8 worm cellular contexts compared by ENCODE assay signal in genomic region chrIV:3807545-3807944, ce11.
TF ChIP-seq lines count a peak whose summit lies in the region.

No protein-coding gene starts in this region.

TF ChIP-seq in whole organism, L1 larva, 84 proteins besides CTCF, POLR2A, EP300 and RAD21:
- TF ChIP-seq ceh-90 (tag; optimal IDR thresholded peaks at IDR 0.05; lab: Kevin White, UChicago) (peak; percentile 65), efl-1 (optimal IDR thresholded peaks at IDR 0.05; lab: Kevin White, UChicago) (peak in 1 of 2 experiments; percentile 9), efl-1 (GFP tag; optimal IDR thresholded peaks at IDR 0.05 in 1 of 2; lab: Kevin White, UChicago) (no peak), skn-1 (tag; optimal IDR thresholded peaks at IDR 0.05; lab: Kevin White, UChicago) (no peak), fkh-4 (tag; optimal IDR thresholded peaks at IDR 0.05; lab: Kevin White, UChicago; ENCODE audit: borderline replicate concordance) (peak; percentile 24), nhr-85 (tag; lab: Kevin White, UChicago) (peak; percentile 74), nhr-71 (tag; optimal IDR thresholded peaks at IDR 0.05; lab: Kevin White, UChicago) (no peak), rnt-1 (tag; optimal IDR thresholded peaks at IDR 0.05; lab: Kevin White, UChicago) (peak; percentile 76)

TF ChIP-seq in whole organism, L3 larva, 47 proteins besides CTCF, POLR2A, EP300 and RAD21:
- TF ChIP-seq ceh-82 (tag; optimal IDR thresholded peaks at IDR 0.05; lab: Kevin White, UChicago) (no peak), R02D3.7 (tag; optimal IDR thresholded peaks at IDR 0.05; lab: Kevin White, UChicago) (peak; percentile 43), nhr-77 (tag; optimal IDR thresholded peaks at IDR 0.05; lab: Kevin White, UChicago) (no peak)

TF ChIP-seq in whole organism, L4 larva, 104 proteins besides CTCF, POLR2A, EP300 and RAD21:
- TF ChIP-seq ztf-11 (tag; optimal IDR thresholded peaks at IDR 0.05; lab: Kevin White, UChicago): no peak
- no peak for TF ChIP-seq lin-13 (GFP tag; optimal IDR thresholded peaks at IDR 0.05; lab: Kevin White, UChicago)
- no peak for TF ChIP-seq T26A8.4 (GFP tag; IDR thresholded peaks at IDR 0.05; lab: Robert Waterston, UW)
- TF ChIP-seq mes-2 (tag; optimal IDR thresholded peaks at IDR 0.05; lab: Kevin White, UChicago; ENCODE audit: poor library complexity, severe bottlenecking): peak; percentile 53
- no peak for TF ChIP-seq vab-7 (GFP tag; IDR thresholded peaks at IDR 0.05; lab: Robert Waterston, UW)
- no peak for TF ChIP-seq zip-2 (tag; optimal IDR thresholded peaks at IDR 0.05; lab: Kevin White, UChicago)
- no peak for TF ChIP-seq snpc-4 (tag; optimal IDR thresholded peaks at IDR 0.05; lab: Kevin White, UChicago)
- peak; percentile 12 for TF ChIP-seq aha-1 (tag; lab: Kevin White, UChicago)

TF ChIP-seq in whole organism, early embryonic, 17 proteins besides CTCF, POLR2A, EP300 and RAD21:
- TF ChIP-seq hnd-1 (tag; optimal IDR thresholded peaks at IDR 0.05; lab: Kevin White, UChicago) (no peak), tbx-37 (GFP tag; conservative IDR thresholded peaks at IDR 0.05; lab: Robert Waterston, UW) (no peak), flt-1 (GFP tag; IDR thresholded peaks at IDR 0.05; lab: Robert Waterston, UW) (no peak), scrt-1 (GFP tag; IDR thresholded peaks at IDR 0.05; lab: Robert Waterston, UW) (no peak), ceh-36 (tag; optimal IDR thresholded peaks at IDR 0.05; lab: Kevin White, UChicago) (no peak), ama-1 (optimal IDR thresholded peaks at IDR 0.05; lab: Kevin White, UChicago) (no peak), ets-7 (tag; optimal IDR thresholded peaks at IDR 0.05; lab: Kevin White, UChicago) (no peak), hmg-4 (GFP tag; optimal IDR thresholded peaks at IDR 0.05; lab: Kevin White, UChicago) (peak; percentile 65), B0310.2 (tag; optimal IDR thresholded peaks at IDR 0.05; lab: Kevin White, UChicago) (no peak), sea-1 (GFP tag; conservative IDR thresholded peaks at IDR 0.05; lab: Robert Waterston, UW) (no peak), pes-1 (GFP tag; IDR thresholded peaks at IDR 0.05; lab: Robert Waterston, UW) (peak; percentile 55)

TF ChIP-seq in whole organism, late embryonic, 69 proteins besides CTCF, POLR2A, EP300 and RAD21:
- TF ChIP-seq unc-42 (tag; optimal IDR thresholded peaks at IDR 0.05; lab: Kevin White, UChicago) (no peak), unc-55 (GFP tag; optimal IDR thresholded peaks at IDR 0.05; lab: Kevin White, UChicago) (no peak), fkh-10 (GFP tag; optimal IDR thresholded peaks at IDR 0.05; lab: Kevin White, UChicago) (no peak), hlh-13 (GFP tag; optimal IDR thresholded peaks at IDR 0.05; lab: Kevin White, UChicago) (no peak), ceh-31 (tag; optimal IDR thresholded peaks at IDR 0.05; lab: Kevin White, UChicago) (peak; percentile 4), hlh-6 (tag; optimal IDR thresholded peaks at IDR 0.05; lab: Kevin White, UChicago) (no peak)

TF ChIP-seq in whole organism, midembryonic, 9 proteins besides CTCF, POLR2A, EP300 and RAD21:
- TF ChIP-seq ztf-29 (GFP tag; IDR thresholded peaks at IDR 0.05; lab: Robert Waterston, UW) (no peak), ztf-23 (GFP tag; IDR thresholded peaks at IDR 0.05; lab: Robert Waterston, UW) (0 out of 2 replicates have a peak, but pooled peaks have one; percentile 7)

TF ChIP-seq in whole organism, mixed stage, embryonic, 35 proteins besides CTCF, POLR2A, EP300 and RAD21:
- TF ChIP-seq ham-2 (GFP tag; optimal IDR thresholded peaks at IDR 0.05; lab: Kevin White, UChicago) (peak; percentile 13), hlh-1 (tag; optimal IDR thresholded peaks at IDR 0.05; lab: Kevin White, UChicago) (no peak), blmp-1 (tag; optimal IDR thresholded peaks at IDR 0.05; lab: Kevin White, UChicago) (no peak), mls-2 (tag; optimal IDR thresholded peaks at IDR 0.05; lab: Kevin White, UChicago) (peak; percentile 10), sptf-1 (tag; optimal IDR thresholded peaks at IDR 0.05; lab: Kevin White, UChicago) (peak; percentile 32), drap-1 (GFP tag; optimal IDR thresholded peaks at IDR 0.05; lab: Kevin White, UChicago) (peak; percentile 23), tbx-8 (GFP tag; optimal IDR thresholded peaks at IDR 0.05; lab: Kevin White, UChicago) (peak; percentile 5), M03D4.4 (tag; optimal IDR thresholded peaks at IDR 0.05; lab: Kevin White, UChicago) (peak; percentile 38), sem-2 (GFP tag; optimal IDR thresholded peaks at IDR 0.05; lab: Kevin White, UChicago) (peak; percentile 30)

TF ChIP-seq in whole organism, young adult, 124 proteins besides CTCF, POLR2A, EP300 and RAD21:
- TF ChIP-seq aptf-2 (GFP tag; conservative IDR thresholded peaks at IDR 0.05; lab: Robert Waterston, UW): no peak
- TF ChIP-seq Y79H2A.3 (GFP tag; conservative IDR thresholded peaks at IDR 0.05; lab: Robert Waterston, UW): no peak
- peak; percentile 33; the same call in 1 of the 2 replicates for TF ChIP-seq dox-1 (GFP tag; IDR thresholded peaks at IDR 0.05; lab: Robert Waterston, UW)
- TF ChIP-seq zfh-2 (GFP tag; conservative IDR thresholded peaks at IDR 0.05; lab: Robert Waterston, UW): 0 out of 2 replicates have a peak, but pooled peaks have one; percentile 37
- TF ChIP-seq unc-130 (GFP tag; optimal IDR thresholded peaks at IDR 0.05; lab: Kevin White, UChicago): no peak
- TF ChIP-seq cebp-1 (GFP tag; IDR thresholded peaks at IDR 0.05; lab: Robert Waterston, UW): no peak
- TF ChIP-seq cebp-1 (tag; optimal IDR thresholded peaks at IDR 0.05; lab: Kevin White, UChicago): peak; percentile 14
